Fruit fly (Drosophila melanogaster) whole organism, pupa: ENCODE results near the gene CG15471.

Experiments
- CG10348 ChIP-seq: fragments of 200-800 bp; sonication (Bioruptor generic); IDR thresholded peaks from 2 replicates; pipeline ENCODE4 v1.3.6; 2022; ENCODE audit warnings: missing biosample characterization, missing genetic modification characterization
- CG12605 ChIP-seq: fragments of 200-800 bp; sonication (Bioruptor generic); IDR thresholded peaks from 2 replicates; pipeline ENCODE4 v1.3.6; 2022; ENCODE audit warnings: missing biosample characterization, missing genetic modification characterization
- CG13204 ChIP-seq: fragments of 200-800 bp; sonication (Bioruptor generic); optimal IDR thresholded peaks from 2 replicates; lab custom pipeline; 2018; ENCODE audit warnings: missing biosample characterization, mild to moderate bottlenecking, missing genetic modification characterization, moderate library complexity
- CG14655 ChIP-seq: fragments of 200-800 bp; sonication (Bioruptor generic); optimal IDR thresholded peaks from 3 replicates; lab custom pipeline; 2017; ENCODE audit warnings: mild to moderate bottlenecking, missing biosample characterization, missing genetic modification reagents, missing genetic modification characterization
- CG15710 ChIP-seq: fragments of 200-800 bp; sonication (Bioruptor generic); optimal IDR thresholded peaks from 2 replicates; lab custom pipeline; 2018; ENCODE audit warnings: missing biosample characterization, mild to moderate bottlenecking, missing genetic modification characterization, moderate library complexity
- CG17806 ChIP-seq: fragments of 200-800 bp; sonication (Bioruptor generic); optimal IDR thresholded peaks from 2 replicates; lab custom pipeline; 2018; ENCODE audit warnings: missing biosample characterization, mild to moderate bottlenecking, missing genetic modification characterization, moderate library complexity
- CG32121 ChIP-seq: fragments of 200-800 bp; sonication (Bioruptor generic); IDR thresholded peaks from 2 replicates; pipeline ENCODE4 v1.3.6; 2022; ENCODE audit warnings: missing biosample characterization, missing genetic modification characterization
- CG34367 ChIP-seq: fragments of 200-800 bp; sonication (Bioruptor generic); optimal IDR thresholded peaks from 2 replicates; lab custom pipeline; 2018; ENCODE audit warnings: missing biosample characterization, mild to moderate bottlenecking, missing genetic modification characterization
- CG4496 ChIP-seq: fragments of 200-800 bp; sonication (Bioruptor generic); IDR thresholded peaks from 3 replicates; pipeline ENCODE4 v1.3.6; 2022; ENCODE audit warnings: missing biosample characterization, missing genetic modification characterization
- CG8159 ChIP-seq: fragments of 200-800 bp; sonication (Bioruptor generic); optimal IDR thresholded peaks from 3 replicates; lab custom pipeline; 2018; ENCODE audit warnings: missing biosample characterization, mild to moderate bottlenecking, missing genetic modification characterization, moderate library complexity
- CG8301 ChIP-seq: fragments of 200-800 bp; sonication (Bioruptor generic); optimal IDR thresholded peaks from 2 replicates; lab custom pipeline; 2018; ENCODE audit warnings: missing biosample characterization, mild to moderate bottlenecking, missing genetic modification characterization
- CG9948 ChIP-seq: fragments of 200-800 bp; sonication (Bioruptor generic); optimal IDR thresholded peaks from 2 replicates; lab custom pipeline; 2018; ENCODE audit warnings: missing biosample characterization, mild to moderate bottlenecking, missing genetic modification characterization, moderate library complexity
- D1 ChIP-seq: fragments of 200-800 bp; sonication (Bioruptor generic); optimal IDR thresholded peaks from 2 replicates; lab custom pipeline; 2018; ENCODE audit warnings: missing biosample characterization, mild to moderate bottlenecking, missing genetic modification characterization, moderate library complexity
- EcR ChIP-seq: fragments of 200-800 bp; sonication (Bioruptor generic); optimal IDR thresholded peaks from 3 replicates; lab custom pipeline; 2019; ENCODE audit warnings: missing biosample characterization, missing genetic modification characterization, mild to moderate bottlenecking, moderate library complexity, missing genetic modification reagents
- Ets98B ChIP-seq: fragments of 200-800 bp; sonication (Bioruptor generic); IDR thresholded peaks from 2 replicates; pipeline ENCODE4 v1.3.6; 2022; ENCODE audit warnings: missing biosample characterization, missing genetic modification characterization
- Pif1A ChIP-seq: fragments of 200-800 bp; sonication (Bioruptor generic); optimal IDR thresholded peaks from 3 replicates; lab custom pipeline; 2016; ENCODE audit warnings: missing biosample characterization, missing genetic modification characterization
- Pif1B ChIP-seq: fragments of 200-800 bp; sonication (Bioruptor generic); optimal IDR thresholded peaks from 3 replicates; lab custom pipeline; 2016; ENCODE audit warnings: missing biosample characterization, missing genetic modification characterization
- Snoo ChIP-seq: fragments of 200-800 bp; sonication (Bioruptor generic); optimal IDR thresholded peaks from 3 replicates; lab custom pipeline; 2017; ENCODE audit warnings: missing biosample characterization, mild to moderate bottlenecking, missing genetic modification characterization, inconsistent platforms
- fd96Ca ChIP-seq: fragments of 200-800 bp; sonication (Bioruptor generic); IDR thresholded peaks from 3 replicates; pipeline ENCODE4 v1.3.6; 2022; ENCODE audit warnings: missing biosample characterization, missing genetic modification characterization
- gl ChIP-seq: fragments of 200-800 bp; sonication (Bioruptor generic); optimal IDR thresholded peaks from 2 replicates; lab custom pipeline; 2018; ENCODE audit warnings: missing biosample characterization, mild to moderate bottlenecking, missing genetic modification characterization
- rn ChIP-seq: fragments of 200-800 bp; sonication (Bioruptor generic); IDR thresholded peaks from 2 replicates; pipeline ENCODE4 v1.3.6; 2022; ENCODE audit warnings: missing biosample characterization, missing genetic modification characterization

The CG15471 gene

DNA sequence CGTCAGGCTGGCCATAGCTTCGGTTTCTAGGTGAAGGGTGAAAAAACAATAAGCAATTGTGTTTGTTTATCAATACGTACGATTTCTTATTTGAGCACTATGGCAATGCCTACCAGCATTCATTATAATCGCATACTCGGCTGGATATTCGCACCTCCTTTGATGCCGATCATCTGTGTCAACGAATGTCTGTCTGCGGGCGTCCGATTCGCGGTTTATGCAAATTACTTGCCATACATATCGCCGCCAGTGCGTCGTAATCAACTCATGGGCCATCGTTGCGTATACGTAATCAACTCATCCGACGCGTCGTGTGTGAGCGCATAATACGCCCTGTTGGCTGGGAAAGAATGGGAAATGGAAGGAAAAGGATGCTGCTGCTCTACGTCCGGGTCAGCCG is at the start of gene CG15471:
Gene CG15471, minus strand, starts transcription at position 101 of the 400 bp plus-strand sequence.
- no peak for TF ChIP-seq CG17806 (tag; lab: Kevin White, UChicago)
- no peak for TF ChIP-seq Pif1B (GFP tag; lab: Kevin White, UChicago)
- no peak for TF ChIP-seq CG13204 (GFP tag; lab: Kevin White, UChicago)
- no peak for TF ChIP-seq CG34367
- no peak for TF ChIP-seq Pif1A (GFP tag; lab: Kevin White, UChicago)
- TF ChIP-seq CG9948 (tag; lab: Kevin White, UChicago) = no peak
- no peak for TF ChIP-seq Snoo (tag; lab: Kevin White, UChicago)
- TF ChIP-seq CG15710 (tag; lab: Kevin White, UChicago) = no peak
- no peak for TF ChIP-seq gl (tag; lab: Kevin White, UChicago)
- TF ChIP-seq CG4496 (GFP tag; lab: Robert Waterston, UW) = no peak
- TF ChIP-seq CG10348 (GFP tag; lab: Robert Waterston, UW) = no peak
- no peak for TF ChIP-seq D1 (tag; lab: Kevin White, UChicago)
- no peak for TF ChIP-seq CG12605 (GFP tag; lab: Robert Waterston, UW)
- no peak for TF ChIP-seq CG8301
- no peak for TF ChIP-seq rn (GFP tag; lab: Robert Waterston, UW)

DNA sequence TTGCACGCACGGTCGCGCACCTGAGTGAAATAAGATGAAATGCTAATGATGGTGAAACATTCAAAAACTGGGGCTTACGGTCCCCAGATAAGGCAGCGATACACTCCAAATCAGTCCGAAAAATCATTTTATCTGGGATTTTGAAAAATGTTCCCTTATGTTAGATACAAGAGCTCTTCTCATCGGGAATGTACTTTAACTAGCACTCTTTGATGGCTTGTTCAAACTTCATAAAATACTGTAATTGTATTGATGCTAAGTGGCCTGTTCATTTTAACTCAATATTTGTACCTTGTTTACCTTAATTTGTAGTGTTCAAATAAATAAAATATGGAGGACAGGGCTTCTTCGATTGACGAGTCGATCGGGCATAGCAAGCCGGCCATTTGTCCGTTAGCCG is 43.1 kb upstream of the CG15471 start, which contains the start of gene CG12682:
Gene CG12682, plus strand, starts transcription at position 301 of the 400 bp plus-strand sequence.
- no peak for TF ChIP-seq Pif1A (GFP tag; lab: Kevin White, UChicago)
- TF ChIP-seq CG4496 (GFP tag; lab: Robert Waterston, UW) = no peak
- TF ChIP-seq Ets98B (GFP tag; lab: Robert Waterston, UW) = no peak
- TF ChIP-seq EcR = no peak
- no peak for TF ChIP-seq CG8159 (tag; lab: Kevin White, UChicago)
- no peak for TF ChIP-seq CG9948 (tag; lab: Kevin White, UChicago)
- TF ChIP-seq CG14655 (GFP tag; lab: Kevin White, UChicago) = no peak
- no peak for TF ChIP-seq CG13204 (GFP tag; lab: Kevin White, UChicago)
- no peak for TF ChIP-seq CG17806 (tag; lab: Kevin White, UChicago)
- no peak for TF ChIP-seq CG15710 (tag; lab: Kevin White, UChicago)
- no peak for TF ChIP-seq Snoo (tag; lab: Kevin White, UChicago)
- no peak for TF ChIP-seq CG10348 (GFP tag; lab: Robert Waterston, UW)
- no peak for TF ChIP-seq rn (GFP tag; lab: Robert Waterston, UW)
- no peak for TF ChIP-seq Pif1B (GFP tag; lab: Kevin White, UChicago)

DNA sequence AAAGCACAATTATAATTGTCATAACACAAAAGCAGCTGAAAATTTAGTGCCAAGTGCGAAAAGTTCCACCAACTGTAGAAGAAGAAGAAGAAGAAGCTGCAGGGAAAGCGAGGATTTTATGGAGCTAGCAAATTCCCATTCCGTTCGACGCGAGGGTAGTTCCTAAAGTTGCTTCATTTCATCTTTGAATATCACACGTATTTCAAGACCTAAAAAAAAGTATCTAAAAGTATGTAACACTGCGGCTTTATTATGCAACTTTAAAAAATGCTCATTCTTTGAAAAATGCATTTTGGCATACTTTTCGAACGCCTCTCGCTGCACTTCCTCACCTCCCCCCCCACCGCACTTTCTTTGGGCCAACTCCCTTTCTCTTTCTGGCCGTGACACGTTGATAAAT is 25.2 kb upstream of the CG15471 start:
- no peak for TF ChIP-seq rn (GFP tag; lab: Robert Waterston, UW)
- TF ChIP-seq CG10348 (GFP tag; lab: Robert Waterston, UW) = no peak
- TF ChIP-seq EcR = no peak
- TF ChIP-seq Pif1A (GFP tag; lab: Kevin White, UChicago) = no peak
- TF ChIP-seq CG15710 (tag; lab: Kevin White, UChicago) = no peak
- TF ChIP-seq CG13204 (GFP tag; lab: Kevin White, UChicago) = no peak
- no peak for TF ChIP-seq fd96Ca
- no peak for TF ChIP-seq CG9948 (tag; lab: Kevin White, UChicago)
- TF ChIP-seq gl (tag; lab: Kevin White, UChicago) = no peak
- no peak for TF ChIP-seq CG14655 (GFP tag; lab: Kevin White, UChicago)
- TF ChIP-seq D1 (tag; lab: Kevin White, UChicago) = no peak
- TF ChIP-seq CG17806 (tag; lab: Kevin White, UChicago) = no peak
- TF ChIP-seq CG8301 = no peak

DNA sequence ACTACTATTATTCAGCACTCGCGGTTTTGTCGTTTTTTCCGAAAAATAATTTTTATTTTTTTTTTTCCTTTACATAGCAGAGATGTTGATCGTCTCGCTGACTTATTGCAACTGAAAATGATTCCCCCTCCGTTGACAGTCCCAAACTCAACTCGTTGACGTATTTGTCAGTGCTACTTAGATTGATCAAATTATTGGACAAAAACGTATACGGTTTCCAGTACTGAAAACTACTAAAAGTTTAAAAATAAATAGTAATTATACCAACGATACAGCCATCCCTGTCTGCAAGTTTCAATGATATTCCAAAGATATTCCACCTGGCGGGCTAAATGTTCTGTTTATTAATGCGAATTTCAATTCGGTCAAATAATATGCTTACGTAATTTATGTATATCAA is 22.2 kb upstream of the CG15471 start, which contains the start of gene CG2861:
Gene CG2861, minus strand, starts transcription at position 101 of the 400 bp plus-strand sequence.
- TF ChIP-seq fd96Ca (no peak), Ets98B (GFP tag; lab: Robert Waterston, UW) (no peak), CG13204 (GFP tag; lab: Kevin White, UChicago) (no peak), CG14655 (GFP tag; lab: Kevin White, UChicago) (no peak), CG4496 (GFP tag; lab: Robert Waterston, UW) (no peak), CG15710 (tag; lab: Kevin White, UChicago) (no peak), Pif1B (GFP tag; lab: Kevin White, UChicago) (no peak), EcR (no peak), CG8159 (tag; lab: Kevin White, UChicago) (no peak), CG9948 (tag; lab: Kevin White, UChicago) (no peak), D1 (tag; lab: Kevin White, UChicago) (no peak), Pif1A (GFP tag; lab: Kevin White, UChicago) (no peak), CG34367 (no peak), CG32121 (no peak), CG17806 (tag; lab: Kevin White, UChicago) (no peak), rn (GFP tag; lab: Robert Waterston, UW) (no peak), CG10348 (GFP tag; lab: Robert Waterston, UW) (no peak), gl (tag; lab: Kevin White, UChicago) (no peak)
- TF ChIP-seq, all 21 proteins: peak for 0

DNA sequence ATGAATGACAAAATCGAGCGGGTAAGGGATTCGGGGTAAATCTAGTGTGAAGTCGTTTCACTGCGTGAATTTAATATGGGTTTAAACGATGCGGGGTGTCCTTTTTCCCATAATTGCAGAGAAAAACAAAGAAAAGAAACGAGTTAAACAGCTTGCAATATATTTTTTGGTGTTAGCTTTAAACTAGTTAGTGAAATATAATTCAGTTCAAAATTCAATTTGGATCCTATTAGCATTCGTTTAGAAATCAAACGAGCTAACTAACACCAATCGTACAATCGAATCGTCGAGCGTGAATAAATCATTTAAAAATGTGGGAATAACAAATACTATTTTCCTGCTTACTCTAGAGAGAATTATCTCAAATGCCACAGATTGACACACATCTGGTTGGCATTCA is 1.2 kb upstream of the CG15471 start, which contains the start of gene CG6978:
Gene CG6978, plus strand, starts transcription at position 301 of the 400 bp plus-strand sequence.
- TF ChIP-seq CG8301 (no peak), CG8159 (tag; lab: Kevin White, UChicago) (no peak), fd96Ca (no peak), D1 (tag; lab: Kevin White, UChicago) (no peak), CG15710 (tag; lab: Kevin White, UChicago) (no peak), CG9948 (tag; lab: Kevin White, UChicago) (no peak), CG14655 (GFP tag; lab: Kevin White, UChicago) (no peak), gl (tag; lab: Kevin White, UChicago) (no peak), Pif1B (GFP tag; lab: Kevin White, UChicago) (no peak), CG34367 (no peak), CG12605 (GFP tag; lab: Robert Waterston, UW) (no peak), CG32121 (no peak), CG10348 (GFP tag; lab: Robert Waterston, UW) (no peak)
